Fruit fly (Drosophila melanogaster): ENCODE measurements around the gene CG12239.

CG12239 gene

DNA sequence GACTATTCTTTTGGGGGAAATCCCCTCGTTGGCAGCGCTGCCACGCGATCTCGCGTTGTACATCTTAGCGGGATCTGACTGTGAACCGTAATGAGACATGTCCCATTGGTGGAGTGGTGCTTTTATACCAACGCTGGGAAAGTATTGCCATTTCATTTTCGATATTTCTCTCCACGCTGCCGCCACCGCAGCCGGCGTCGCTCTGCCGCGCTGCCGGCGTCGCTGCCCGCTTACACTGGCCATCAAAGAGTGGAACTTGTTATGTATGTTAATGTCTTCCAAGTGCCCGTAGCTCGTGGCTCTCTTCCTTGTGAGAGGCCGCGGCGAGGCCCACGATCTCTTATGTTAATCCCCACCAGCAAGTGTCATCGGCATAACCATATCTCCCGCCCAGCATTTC lies 10.4 kb upstream of the CG12239 start, which contains the start of gene CG3108:
Gene CG3108 (minus strand): TSS at position 101 of the 400 bp plus-strand sequence.
- no peak for TF ChIP-seq Crg-1 (GFP tag; optimal IDR thresholded peaks at IDR 0.05)
- TF ChIP-seq CG12768 (GFP tag; optimal IDR thresholded peaks at IDR 0.05) = no peak
- no peak for TF ChIP-seq CG11617 (GFP tag; optimal IDR thresholded peaks at IDR 0.05)
- TF ChIP-seq CG7045 (GFP tag; optimal IDR thresholded peaks at IDR 0.05) = no peak
- no peak for TF ChIP-seq Mnt (GFP tag; optimal IDR thresholded peaks at IDR 0.05)
- no peak for TF ChIP-seq Clk (GFP tag; optimal IDR thresholded peaks at IDR 0.05)
- TF ChIP-seq toe (GFP tag; optimal IDR thresholded peaks at IDR 0.05) = no peak
- TF ChIP-seq CG33017 (tag; optimal IDR thresholded peaks at IDR 0.05) = no peak

DNA sequence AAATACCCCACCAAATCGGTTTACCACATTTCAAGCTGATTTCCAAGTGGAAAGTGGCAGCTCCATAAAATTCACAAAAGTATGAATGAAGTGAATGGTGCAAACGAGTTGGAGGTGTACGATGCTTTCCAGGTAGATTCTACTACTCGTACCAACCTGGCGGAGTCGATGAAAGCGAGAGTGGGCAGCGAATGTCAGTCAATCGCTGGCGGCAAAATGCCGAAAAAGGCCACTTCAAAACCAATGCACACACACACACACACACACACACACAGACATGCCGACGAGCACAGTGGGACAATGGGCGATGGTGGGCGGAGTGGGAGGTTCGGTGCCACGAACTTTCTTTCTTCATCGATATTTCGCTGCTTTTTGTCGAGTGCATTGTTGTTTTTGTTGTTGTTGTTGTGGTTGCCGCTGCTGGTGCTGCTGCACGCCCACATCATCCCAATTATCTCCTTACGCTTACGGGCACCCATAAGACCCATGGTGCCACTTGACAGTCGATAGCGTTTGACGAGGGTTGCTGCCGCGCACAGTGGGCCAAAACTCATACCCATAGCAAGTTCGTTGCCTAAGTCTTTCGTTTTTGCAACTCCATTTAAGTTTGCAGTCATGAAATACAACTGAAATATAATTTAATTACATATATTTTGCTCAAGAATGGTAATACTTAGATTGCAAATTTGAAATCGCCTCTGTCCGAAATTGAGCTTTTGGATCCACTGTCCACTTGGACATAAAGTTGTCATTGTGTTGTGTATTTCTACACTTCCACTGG lies 8.5 kb upstream of the CG12239 start:
- TF ChIP-seq cic (GFP tag; optimal IDR thresholded peaks at IDR 0.05) = no peak
- TF ChIP-seq CG12768 (GFP tag; optimal IDR thresholded peaks at IDR 0.05) = no peak
- TF ChIP-seq CG11617 (GFP tag; optimal IDR thresholded peaks at IDR 0.05) = no peak
- TF ChIP-seq CG14711 (tag; optimal IDR thresholded peaks at IDR 0.05) = no peak
- TF ChIP-seq CG7045 (GFP tag; optimal IDR thresholded peaks at IDR 0.05) = no peak
- TF ChIP-seq ovo (GFP tag; optimal IDR thresholded peaks at IDR 0.05) = no peak
- TF ChIP-seq cnc (optimal IDR thresholded peaks at IDR 0.05) = no peak
- no peak for TF ChIP-seq toe (GFP tag; optimal IDR thresholded peaks at IDR 0.05)
- no peak for TF ChIP-seq kay (GFP tag; ENCODE audit: borderline replicate concordance)
- no peak for TF ChIP-seq tj (GFP tag; optimal IDR thresholded peaks at IDR 0.05)
- no peak for TF ChIP-seq CG7101 (tag; optimal IDR thresholded peaks at IDR 0.05)
- no peak for TF ChIP-seq bab1 (GFP tag; optimal IDR thresholded peaks at IDR 0.05)
- TF ChIP-seq CG33017 (tag; optimal IDR thresholded peaks at IDR 0.05) = no peak
- TF ChIP-seq Mnt (GFP tag; optimal IDR thresholded peaks at IDR 0.05) = no peak

DNA sequence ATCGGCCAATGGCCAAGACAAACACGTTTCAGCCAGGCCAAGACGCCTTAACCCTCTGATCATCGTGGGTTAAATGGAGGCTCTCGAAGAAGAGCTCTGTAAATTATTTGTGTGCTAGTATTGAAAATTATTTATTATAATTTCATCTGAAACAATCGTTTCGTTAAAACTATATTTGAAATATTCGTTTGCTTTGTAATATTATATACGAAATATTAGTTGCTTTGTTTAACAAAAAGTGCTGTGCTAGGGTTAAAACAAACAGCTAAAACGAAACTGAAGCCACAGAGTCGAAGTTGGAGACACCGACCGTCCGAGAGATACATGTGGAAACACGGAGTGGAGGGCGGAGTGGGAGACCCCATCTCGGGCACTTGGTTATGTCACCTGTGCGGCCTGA lies 5.4 kb upstream of the CG12239 start:
- TF ChIP-seq toe (GFP tag; optimal IDR thresholded peaks at IDR 0.05) (no peak), CG12768 (GFP tag; optimal IDR thresholded peaks at IDR 0.05) (no peak), tj (GFP tag; optimal IDR thresholded peaks at IDR 0.05) (no peak), cic (GFP tag; optimal IDR thresholded peaks at IDR 0.05) (no peak), CG11617 (GFP tag; optimal IDR thresholded peaks at IDR 0.05) (no peak), pad (GFP tag; optimal IDR thresholded peaks at IDR 0.05) (no peak), CG1620 (GFP tag; optimal IDR thresholded peaks at IDR 0.05) (no peak), ovo (GFP tag; optimal IDR thresholded peaks at IDR 0.05) (no peak), cnc (optimal IDR thresholded peaks at IDR 0.05) (no peak), CG14711 (tag; optimal IDR thresholded peaks at IDR 0.05) (no peak), CG5204 (GFP tag; optimal IDR thresholded peaks at IDR 0.05) (no peak), CG7045 (GFP tag; optimal IDR thresholded peaks at IDR 0.05) (no peak), bab1 (GFP tag; optimal IDR thresholded peaks at IDR 0.05) (no peak), kay (GFP tag; ENCODE audit: borderline replicate concordance) (no peak), CG7101 (tag; optimal IDR thresholded peaks at IDR 0.05) (no peak), CG33017 (tag; optimal IDR thresholded peaks at IDR 0.05) (no peak), Clk (GFP tag; optimal IDR thresholded peaks at IDR 0.05) (no peak), Hr96 (GFP tag; optimal IDR thresholded peaks at IDR 0.05) (no peak), Crg-1 (GFP tag; optimal IDR thresholded peaks at IDR 0.05) (no peak), Mnt (GFP tag; optimal IDR thresholded peaks at IDR 0.05) (no peak)

DNA sequence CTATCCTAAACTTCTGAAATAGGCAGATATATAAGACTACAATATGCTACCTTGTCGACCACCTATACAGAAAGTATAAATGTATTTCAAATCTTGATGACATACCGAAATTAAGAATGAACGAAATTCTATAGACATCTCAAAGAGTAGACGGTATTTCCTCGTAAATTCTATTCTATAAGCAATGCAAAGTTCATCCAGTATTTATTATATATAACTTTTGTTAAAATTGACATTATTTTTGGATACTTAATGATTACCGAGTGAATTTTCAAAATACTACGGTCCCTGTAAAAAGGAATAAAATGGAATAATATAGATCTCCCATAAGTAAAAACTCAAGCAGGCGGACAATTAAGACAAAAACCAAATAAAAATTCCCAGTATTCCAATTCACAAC lies 2.8 kb upstream of the CG12239 start, which contains the start of gene CG15767:
Gene CG15767 (plus strand): TSS at position 301 of the 400 bp plus-strand sequence.
- TF ChIP-seq toe (GFP tag; optimal IDR thresholded peaks at IDR 0.05) (no peak), CG1620 (GFP tag; optimal IDR thresholded peaks at IDR 0.05) (no peak), CG7045 (GFP tag; optimal IDR thresholded peaks at IDR 0.05) (no peak), CG14711 (tag; optimal IDR thresholded peaks at IDR 0.05) (no peak), cnc (optimal IDR thresholded peaks at IDR 0.05) (no peak), Clk (GFP tag; optimal IDR thresholded peaks at IDR 0.05) (no peak), Crg-1 (GFP tag; optimal IDR thresholded peaks at IDR 0.05) (no peak)

DNA sequence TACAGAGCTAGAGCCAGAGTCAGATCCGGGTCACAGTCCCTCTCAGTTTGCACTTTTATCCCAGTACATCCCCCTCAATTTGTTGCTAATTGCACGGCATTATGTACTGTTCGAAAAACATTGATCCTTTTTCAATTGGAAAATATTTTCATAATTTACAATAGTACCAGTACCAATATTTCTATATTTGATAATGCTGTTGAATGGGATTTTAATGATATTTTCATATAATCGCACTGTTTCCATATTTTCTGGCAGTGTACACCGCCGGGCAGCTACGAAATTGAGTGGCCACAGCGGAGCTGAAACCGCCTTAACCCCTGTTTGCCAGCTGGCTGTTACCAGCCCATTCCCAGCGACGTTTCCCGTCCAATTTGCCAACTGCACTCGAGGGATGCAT lies 8.7 kb downstream of the CG12239 start:
- TF ChIP-seq pad (GFP tag; optimal IDR thresholded peaks at IDR 0.05) (no peak), Mnt (GFP tag; optimal IDR thresholded peaks at IDR 0.05) (no peak), CG14711 (tag; optimal IDR thresholded peaks at IDR 0.05) (no peak), CG5204 (GFP tag; optimal IDR thresholded peaks at IDR 0.05) (no peak), bab1 (GFP tag; optimal IDR thresholded peaks at IDR 0.05) (no peak), tj (GFP tag; optimal IDR thresholded peaks at IDR 0.05) (no peak), cic (GFP tag; optimal IDR thresholded peaks at IDR 0.05) (no peak), Clk (GFP tag; optimal IDR thresholded peaks at IDR 0.05) (no peak), toe (GFP tag; optimal IDR thresholded peaks at IDR 0.05) (no peak), Hr96 (GFP tag; optimal IDR thresholded peaks at IDR 0.05) (no peak), CG33017 (tag; optimal IDR thresholded peaks at IDR 0.05) (no peak)

DNA sequence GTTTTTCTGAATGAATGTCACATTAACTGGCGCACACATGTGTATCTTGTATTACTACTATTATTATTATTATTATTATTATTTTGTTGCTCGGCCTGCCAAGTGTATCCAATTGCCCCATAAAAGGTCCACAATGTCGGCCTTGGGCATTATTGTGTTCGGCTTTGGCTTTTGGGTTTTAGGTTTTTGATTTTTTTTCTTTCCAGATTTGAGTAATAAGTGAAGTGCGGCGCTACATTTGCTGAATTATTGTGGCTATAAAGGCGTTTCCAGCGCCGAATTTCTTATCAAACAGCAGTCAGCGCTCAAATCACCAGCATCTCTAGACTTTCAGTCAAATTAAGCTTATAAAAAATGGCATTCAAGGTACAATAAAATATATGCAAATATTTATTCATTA lies 12.4 kb downstream of the CG12239 start, which contains the start of gene Cpr5C:
Gene Cpr5C (plus strand): TSS at position 301 of the 400 bp plus-strand sequence.
- TF ChIP-seq CG5204 (GFP tag; optimal IDR thresholded peaks at IDR 0.05) = no peak
- TF ChIP-seq pad (GFP tag; optimal IDR thresholded peaks at IDR 0.05) = no peak
- TF ChIP-seq ovo (GFP tag; optimal IDR thresholded peaks at IDR 0.05) = no peak
- TF ChIP-seq Clk (GFP tag; optimal IDR thresholded peaks at IDR 0.05) = no peak
- TF ChIP-seq bab1 (GFP tag; optimal IDR thresholded peaks at IDR 0.05) = no peak
- no peak for TF ChIP-seq CG7101 (tag; optimal IDR thresholded peaks at IDR 0.05)
- no peak for TF ChIP-seq CG14711 (tag; optimal IDR thresholded peaks at IDR 0.05)
- TF ChIP-seq CG12768 (GFP tag; optimal IDR thresholded peaks at IDR 0.05) = no peak
- TF ChIP-seq CG7045 (GFP tag; optimal IDR thresholded peaks at IDR 0.05) = no peak
- TF ChIP-seq cic (GFP tag; optimal IDR thresholded peaks at IDR 0.05) = no peak
- no peak for TF ChIP-seq kay (GFP tag; ENCODE audit: borderline replicate concordance)
- TF ChIP-seq CG11617 (GFP tag; optimal IDR thresholded peaks at IDR 0.05) = no peak
- no peak for TF ChIP-seq Mnt (GFP tag; optimal IDR thresholded peaks at IDR 0.05)
- no peak for TF ChIP-seq CG33017 (tag; optimal IDR thresholded peaks at IDR 0.05)
- TF ChIP-seq toe (GFP tag; optimal IDR thresholded peaks at IDR 0.05) = no peak
- TF ChIP-seq CG1620 (GFP tag; optimal IDR thresholded peaks at IDR 0.05) = no peak
- TF ChIP-seq tj (GFP tag; optimal IDR thresholded peaks at IDR 0.05) = no peak
- TF ChIP-seq Crg-1 (GFP tag; optimal IDR thresholded peaks at IDR 0.05) = no peak
- TF ChIP-seq Hr96 (GFP tag; optimal IDR thresholded peaks at IDR 0.05) = no peak
- TF ChIP-seq cnc (optimal IDR thresholded peaks at IDR 0.05) = no peak
